Fruit fly (Drosophila melanogaster) whole organism, pupa: ENCODE results near the gene Jon99Fi.

Experiments used
- CG13204 ChIP-seq: fragments of 200-800 bp; sonication (Bioruptor generic); optimal IDR thresholded peaks from 2 replicates; lab custom pipeline; 2018; ENCODE audit warnings: missing biosample characterization, mild to moderate bottlenecking, missing genetic modification characterization, moderate library complexity
- CG15710 ChIP-seq: fragments of 200-800 bp; sonication (Bioruptor generic); optimal IDR thresholded peaks from 2 replicates; lab custom pipeline; 2018; ENCODE audit warnings: missing biosample characterization, mild to moderate bottlenecking, missing genetic modification characterization, moderate library complexity
- CG32121 ChIP-seq: fragments of 200-800 bp; sonication (Bioruptor generic); IDR thresholded peaks from 2 replicates; pipeline ENCODE4 v1.3.6; 2022; ENCODE audit warnings: missing biosample characterization, missing genetic modification characterization
- CG34367 ChIP-seq: fragments of 200-800 bp; sonication (Bioruptor generic); optimal IDR thresholded peaks from 2 replicates; lab custom pipeline; 2018; ENCODE audit warnings: missing biosample characterization, mild to moderate bottlenecking, missing genetic modification characterization
- CG8301 ChIP-seq: fragments of 200-800 bp; sonication (Bioruptor generic); optimal IDR thresholded peaks from 2 replicates; lab custom pipeline; 2018; ENCODE audit warnings: missing biosample characterization, mild to moderate bottlenecking, missing genetic modification characterization
- Snoo ChIP-seq: fragments of 200-800 bp; sonication (Bioruptor generic); optimal IDR thresholded peaks from 3 replicates; lab custom pipeline; 2017; ENCODE audit warnings: missing biosample characterization, mild to moderate bottlenecking, missing genetic modification characterization, inconsistent platforms

- TF ChIP-seq Snoo, result no peak
- TF ChIP-seq CG13204 (GFP tag; lab: Kevin White, UChicago), result no peak
- no peak for TF ChIP-seq CG32121 (GFP tag; lab: Robert Waterston, UW)
- TF ChIP-seq CG15710, result no peak
- no peak for TF ChIP-seq CG8301 (tag; lab: Kevin White, UChicago)
- no peak for TF ChIP-seq CG34367 (tag; lab: Kevin White, UChicago)
Measured at dm6 chr3R:30488663-30489062, at the start of gene Jon99Fi.
